Worm (Caenorhabditis elegans): ENCODE results near the gene nemt-1.
A peak's percentile ranks its signal among the peaks of the same experiment; 100 is the strongest.

The nemt-1 gene

ce11 chrIV:9322489-9322888 lies 3.2 kb upstream of the nemt-1 start:
- TF ChIP-seq nhr-42 (GFP tag; IDR thresholded peaks at IDR 0.05) = 0 out of 2 replicates have a peak, but pooled peaks have one; percentile 12
- no peak for TF ChIP-seq aha-1 (tag)
- no peak for TF ChIP-seq ceh-44 (GFP tag; IDR thresholded peaks at IDR 0.05)
- peak; percentile 25 for TF ChIP-seq nhr-102 (tag; optimal IDR thresholded peaks at IDR 0.05)
- no peak for TF ChIP-seq mep-1 (tag; optimal IDR thresholded peaks at IDR 0.05)
- TF ChIP-seq arid-1 (GFP tag; conservative IDR thresholded peaks at IDR 0.05) = 0 out of 2 replicates have a peak, but pooled peaks have one; percentile 10
- peak; percentile 54; the same call in 1 of the 2 replicates for TF ChIP-seq T26A8.4 (GFP tag; IDR thresholded peaks at IDR 0.05)
- no peak for TF ChIP-seq nhr-10 (tag; optimal IDR thresholded peaks at IDR 0.05)
- peak; percentile 6 for TF ChIP-seq ama-1 (optimal IDR thresholded peaks at IDR 0.05)
- peak; percentile 37 for TF ChIP-seq T20F7.1 (GFP tag; optimal IDR thresholded peaks at IDR 0.05)
- TF ChIP-seq lin-38 (GFP tag; IDR thresholded peaks at IDR 0.05) = 0 out of 2 replicates have a peak, but pooled peaks have one; percentile 26
- no peak for TF ChIP-seq mdl-1 (tag; optimal IDR thresholded peaks at IDR 0.05)
- 0 out of 2 replicates have a peak, but pooled peaks have one; percentile 7 for TF ChIP-seq php-3 (GFP tag; IDR thresholded peaks at IDR 0.05)
- no peak for TF ChIP-seq lir-3 (tag; optimal IDR thresholded peaks at IDR 0.05)
- TF ChIP-seq daf-8 (GFP tag; IDR thresholded peaks at IDR 0.05) = no peak
- TF ChIP-seq duxl-1 (tag; optimal IDR thresholded peaks at IDR 0.05; ENCODE audit: poor library complexity) = peak; percentile 41
- TF ChIP-seq gei-8 (GFP tag; optimal IDR thresholded peaks at IDR 0.05) = peak; percentile 6
- TF ChIP-seq mdt-29 (GFP tag; IDR thresholded peaks at IDR 0.05) = no peak
- peak; percentile 0 for TF ChIP-seq dve-1 (tag; optimal IDR thresholded peaks at IDR 0.05; ENCODE audit: insufficient read depth)
- TF ChIP-seq snpc-1.2 (GFP tag; IDR thresholded peaks at IDR 0.05) = no peak
- TF ChIP-seq egl-27 (tag; optimal IDR thresholded peaks at IDR 0.05) = no peak

- TF ChIP-seq lin-15B (tag; optimal IDR thresholded peaks at IDR 0.05) = no peak
- TF ChIP-seq dpl-1 (GFP tag; optimal IDR thresholded peaks at IDR 0.05) = peak; percentile 7
- peak; percentile 66 for TF ChIP-seq hlh-30 (tag; optimal IDR thresholded peaks at IDR 0.05; ENCODE audit: insufficient read depth)
- no peak for TF ChIP-seq cey-2 (tag; optimal IDR thresholded peaks at IDR 0.05; ENCODE audit: borderline replicate concordance, insufficient read depth)
- peak; percentile 70 for TF ChIP-seq T20F7.1 (GFP tag; optimal IDR thresholded peaks at IDR 0.05)
- TF ChIP-seq lin-38 (GFP tag; IDR thresholded peaks at IDR 0.05) = peak; percentile 26; the same call in 1 of the 2 replicates
- TF ChIP-seq dmd-6 (GFP tag; IDR thresholded peaks at IDR 0.05) = peak; percentile 51
- TF ChIP-seq ceh-28 (tag; optimal IDR thresholded peaks at IDR 0.05) = peak; percentile 6
- peak; percentile 74 for TF ChIP-seq nhr-77 (tag; optimal IDR thresholded peaks at IDR 0.05)
- TF ChIP-seq lin-39 (tag; optimal IDR thresholded peaks at IDR 0.05) = no peak
- peak; percentile 33 for TF ChIP-seq pqm-1 (tag; optimal IDR thresholded peaks at IDR 0.05)
- peak; percentile 79 for TF ChIP-seq hlh-11 (tag; optimal IDR thresholded peaks at IDR 0.05)
- peak; percentile 19 for TF ChIP-seq nhr-28 (tag; optimal IDR thresholded peaks at IDR 0.05)
- peak in 1 of 2 experiments; percentile 56 for TF ChIP-seq lsy-2 (tag; optimal IDR thresholded peaks at IDR 0.05)
- TF ChIP-seq madf-9 (GFP tag; conservative IDR thresholded peaks at IDR 0.05) = no peak
- no peak for TF ChIP-seq daf-16 (GFP tag; optimal IDR thresholded peaks at IDR 0.05)
- peak; percentile 55 for TF ChIP-seq daf-16 (tag; optimal IDR thresholded peaks at IDR 0.05)
- TF ChIP-seq mep-1 (tag; optimal IDR thresholded peaks at IDR 0.05) = peak; percentile 43
- TF ChIP-seq dve-1 (tag; optimal IDR thresholded peaks at IDR 0.05; ENCODE audit: insufficient read depth) = peak; percentile 42
These were observed 2.0 kb upstream of the nemt-1 start, which contains the start of the genes F49C12.12 and vha-17 for ce11 chrIV:9321039-9321851. Gene F49C12.12, minus strand, starts transcription at chrIV:9321089. Gene vha-17, plus strand, starts transcription at chrIV:9321801.

- TF ChIP-seq unc-62 (GFP tag; optimal IDR thresholded peaks at IDR 0.05 in 1 of 2) (peak in 1 of 2 experiments; percentile 51), unc-62 (tag; optimal IDR thresholded peaks at IDR 0.05) (no peak), arid-1 (GFP tag; conservative IDR thresholded peaks at IDR 0.05) (0 out of 2 replicates have a peak, but pooled peaks have one; percentile 41), unc-39 (tag; optimal IDR thresholded peaks at IDR 0.05) (no peak), hif-1 (tag; optimal IDR thresholded peaks at IDR 0.05) (no peak), mep-1 (tag; optimal IDR thresholded peaks at IDR 0.05) (no peak), gei-8 (GFP tag; optimal IDR thresholded peaks at IDR 0.05) (peak; percentile 30), ama-1 (optimal IDR thresholded peaks at IDR 0.05) (peak; percentile 31), F37D6.2 (tag; optimal IDR thresholded peaks at IDR 0.05) (no peak), zfp-2 (tag; optimal IDR thresholded peaks at IDR 0.05) (no peak), Y48G9A.11 (GFP tag; IDR thresholded peaks at IDR 0.05) (0 out of 2 replicates have a peak, but pooled peaks have one; percentile 30), Y105C5A.15 (GFP tag; IDR thresholded peaks at IDR 0.05) (0 out of 2 replicates have a peak, but pooled peaks have one; percentile 40), skn-1 (tag; optimal IDR thresholded peaks at IDR 0.05) (no peak), daf-16 (GFP tag; optimal IDR thresholded peaks at IDR 0.05) (no peak), daf-16 (tag; optimal IDR thresholded peaks at IDR 0.05) (peak; percentile 18)
These were observed 784 bp upstream of the nemt-1 start for ce11 chrIV:9320023-9320422.

Data from whole organism, L4 larva.